Fruit fly (Drosophila melanogaster) whole organism, wandering third instar larva: ENCODE data around the gene cin.

Source experiments
- Abd-B ChIP-seq: fragments of >200 bp; optimal IDR thresholded peaks from 2 replicates; lab custom pipeline; 2017; ENCODE audit warnings: missing biosample characterization, missing genetic modification characterization
- CG32264 ChIP-seq: fragments of 200-800 bp; sonication (Bioruptor generic); optimal IDR thresholded peaks from 2 replicates; lab custom pipeline; 2016; ENCODE audit warnings: missing biosample characterization, missing genetic modification characterization
- CG9705 ChIP-seq: fragments of 200-800 bp; sonication (Bioruptor generic); optimal IDR thresholded peaks from 2 replicates; lab custom pipeline; 2018; ENCODE audit warnings: missing biosample characterization, mild to moderate bottlenecking, missing genetic modification characterization
- CrebA ChIP-seq: fragments of 200-800 bp; sonication (Bioruptor generic); optimal IDR thresholded peaks from 2 replicates; lab custom pipeline; 2016; ENCODE audit warnings: missing biosample characterization, mild to moderate bottlenecking, missing genetic modification characterization, borderline replicate concordance
- Dfd ChIP-seq: fragments of >200 bp; optimal IDR thresholded peaks from 2 replicates; lab custom pipeline; 2017; ENCODE audit warnings: missing biosample characterization, missing genetic modification characterization
- Dif ChIP-seq: fragments of 200-275, 200-300 bp; sonication (Bioruptor generic); optimal IDR thresholded peaks from 2 replicates; lab custom pipeline; 2018; ENCODE audit warnings: missing biosample characterization, missing genetic modification characterization; ENCODE audit not compliant: partially characterized antibody
- GATAd ChIP-seq: sonication (Bioruptor generic); optimal IDR thresholded peaks from 2 replicates; lab custom pipeline; 2016; ENCODE audit warnings: missing biosample characterization, missing genetic modification characterization
- HLH106 ChIP-seq: fragments of 200-800 bp; optimal IDR thresholded peaks from 3 replicates; lab custom pipeline; 2019; ENCODE audit warnings: missing biosample characterization, mild to moderate bottlenecking, missing genetic modification characterization, moderate library complexity
- Hnf4 ChIP-seq: fragments of 200-800 bp; sonication (Bioruptor generic); optimal IDR thresholded peaks from 2 replicates; lab custom pipeline; 2016; ENCODE audit warnings: missing biosample characterization, mild to moderate bottlenecking, missing genetic modification characterization
- Hr78 ChIP-seq: fragments of >200 bp; optimal IDR thresholded peaks from 2 replicates; lab custom pipeline; 2017; ENCODE audit warnings: missing biosample characterization, missing genetic modification characterization
- Hr83 ChIP-seq: fragments of 200-300 bp; sonication (Bioruptor generic); optimal IDR thresholded peaks from 2 replicates; lab custom pipeline; 2016; ENCODE audit warnings: missing biosample characterization, mild to moderate bottlenecking, missing genetic modification characterization, moderate library complexity; ENCODE audit not compliant: poor library complexity, severe bottlenecking
- Jra ChIP-seq: sonication (Bioruptor generic); optimal IDR thresholded peaks from 2 replicates; lab custom pipeline; 2016; ENCODE audit warnings: missing biosample characterization, missing genetic modification characterization
- Mio ChIP-seq: sonication (Bioruptor generic); optimal IDR thresholded peaks from 2 replicates; lab custom pipeline; 2016; ENCODE audit warnings: missing biosample characterization, missing genetic modification characterization
- Myc ChIP-seq: fragments of >200 bp; optimal IDR thresholded peaks from 2 replicates; lab custom pipeline; 2017
- N ChIP-seq: fragments of >200 bp; optimal IDR thresholded peaks from 2 replicates; lab custom pipeline; 2018; ENCODE audit warnings: missing biosample characterization, missing external identifiers, missing genetic modification characterization
- OdsH ChIP-seq: fragments of 200-800 bp; sonication (Bioruptor generic); optimal IDR thresholded peaks from 2 replicates; lab custom pipeline; 2016; ENCODE audit warnings: missing biosample characterization, mild to moderate bottlenecking, missing genetic modification characterization
- Rel ChIP-seq, 2 experiments: fragments of 200-800 bp; sonication (Bioruptor generic) in 1 of 2; optimal IDR thresholded peaks; 2 replicates in 1 of 2; 3 replicates in 1 of 2; lab custom pipeline; 2016 to 2019; ENCODE audit warnings: mild to moderate bottlenecking in 2 of 2, missing biosample characterization in 2 of 2, missing genetic modification characterization in 2 of 2, moderate library complexity in 1 of 2
- Sp1 ChIP-seq: fragments of 200-800 bp; sonication (Bioruptor generic); optimal IDR thresholded peaks from 3 replicates; lab custom pipeline; 2019; ENCODE audit warnings: missing biosample characterization, mild to moderate bottlenecking, missing genetic modification characterization, moderate library complexity
- Vsx2 ChIP-seq: fragments of 200-300, 225-300 bp; sonication (Bioruptor generic); optimal IDR thresholded peaks from 2 replicates; lab custom pipeline; 2018; ENCODE audit warnings: missing biosample characterization, missing genetic modification characterization; ENCODE audit not compliant: partially characterized antibody
- br ChIP-seq: fragments of 200-800 bp; sonication (Bioruptor generic); optimal IDR thresholded peaks from 2 replicates; lab custom pipeline; 2016; ENCODE audit warnings: missing biosample characterization, missing genetic modification characterization
- brk ChIP-seq: fragments of 200-800 bp; sonication (Bioruptor generic); optimal IDR thresholded peaks from 2 replicates; lab custom pipeline; 2016; ENCODE audit warnings: missing biosample characterization, mild to moderate bottlenecking, missing genetic modification characterization
- dl ChIP-seq, 2 experiments: fragments of 175-275, 200-275 bp in 1 of 2; fragments of 200-275 bp in 1 of 2; sonication (Bioruptor generic); optimal IDR thresholded peaks; lab custom pipeline; 2018; ENCODE audit warnings: mild to moderate bottlenecking in 2 of 2, missing biosample characterization in 2 of 2, missing genetic modification characterization in 2 of 2, moderate library complexity in 2 of 2; ENCODE audit not compliant: partially characterized antibody in 2 of 2, insufficient read depth in 1 of 2
- dmrt93B ChIP-seq: fragments of 200-800 bp; sonication (Bioruptor generic); optimal IDR thresholded peaks from 2 replicates; lab custom pipeline; 2018; ENCODE audit warnings: missing biosample characterization, mild to moderate bottlenecking, missing genetic modification characterization
- dsf ChIP-seq: sonication (Bioruptor generic); optimal IDR thresholded peaks from 2 replicates; lab custom pipeline; 2016; ENCODE audit warnings: missing biosample characterization, missing genetic modification characterization, borderline replicate concordance
- ey ChIP-seq: fragments of 200-800 bp; sonication (Bioruptor generic); optimal IDR thresholded peaks from 2 replicates; lab custom pipeline; 2016; ENCODE audit warnings: missing biosample characterization, missing genetic modification characterization
- foxo ChIP-seq, 2 experiments: fragments of 200-800 bp; sonication (Bioruptor generic); optimal IDR thresholded peaks; 2 replicates in 1 of 2; 3 replicates in 1 of 2; lab custom pipeline; 2016 to 2017; ENCODE audit warnings: missing biosample characterization in 2 of 2, missing genetic modification characterization in 2 of 2
- h ChIP-seq: fragments of 200-800 bp; sonication (Bioruptor generic); optimal IDR thresholded peaks from 3 replicates; lab custom pipeline; 2016; ENCODE audit warnings: missing biosample characterization, mild to moderate bottlenecking, missing genetic modification characterization
- jim ChIP-seq: fragments of 175-275, 200-325 bp; sonication (Bioruptor generic); optimal IDR thresholded peaks from 2 replicates; lab custom pipeline; 2016; ENCODE audit warnings: missing biosample characterization, mild to moderate bottlenecking, missing genetic modification characterization
- lola ChIP-seq: fragments of >200 bp; optimal IDR thresholded peaks from 2 replicates; lab custom pipeline; 2017; ENCODE audit warnings: missing biosample characterization, missing genetic modification characterization
- pan ChIP-seq: fragments of >200 bp; optimal IDR thresholded peaks from 2 replicates; lab custom pipeline; 2017
- psq ChIP-seq: fragments of 200-800 bp; sonication (Bioruptor generic); optimal IDR thresholded peaks from 3 replicates; lab custom pipeline; 2017; ENCODE audit warnings: missing biosample characterization, mild to moderate bottlenecking, missing genetic modification characterization, moderate library complexity
- rgr ChIP-seq: fragments of 200-800 bp; sonication (Bioruptor generic); optimal IDR thresholded peaks from 3 replicates; lab custom pipeline; 2016; ENCODE audit warnings: missing biosample characterization, mild to moderate bottlenecking, missing genetic modification characterization
- sage ChIP-seq: fragments of 200-800 bp; sonication (Bioruptor generic); optimal IDR thresholded peaks from 2 replicates; lab custom pipeline; 2016; ENCODE audit warnings: missing biosample characterization, mild to moderate bottlenecking, missing genetic modification characterization
- sv ChIP-seq: fragments of 200-800 bp; sonication (Bioruptor generic); optimal IDR thresholded peaks from 3 replicates; lab custom pipeline; 2016; ENCODE audit warnings: missing biosample characterization, missing genetic modification characterization
- tai ChIP-seq: sonication (Bioruptor generic); optimal IDR thresholded peaks from 2 replicates; lab custom pipeline; 2016; ENCODE audit warnings: missing biosample characterization, missing genetic modification characterization
- usp ChIP-seq: fragments of >200 bp; optimal IDR thresholded peaks from 2 replicates; lab custom pipeline; 2017; ENCODE audit warnings: missing biosample characterization, missing genetic modification characterization
- woc ChIP-seq: sonication (Bioruptor generic); optimal IDR thresholded peaks from 2 replicates; lab custom pipeline; 2016; ENCODE audit warnings: missing biosample characterization, mild to moderate bottlenecking, missing genetic modification characterization

cin gene

dm6 chrX:247329-247728 lies 8.1 kb upstream of the cin start:
- TF ChIP-seq dsf (no peak), woc (no peak), pan (no peak), br (GFP tag; lab: Kevin White, UChicago) (no peak), rgr (GFP tag; lab: Kevin White, UChicago) (no peak), N (no peak), ey (GFP tag; lab: Kevin White, UChicago) (no peak), Jra (GFP tag; lab: Kevin White, UChicago) (no peak), CG9705 (GFP tag; lab: Kevin White, UChicago) (no peak), h (GFP tag; lab: Kevin White, UChicago) (no peak), Sp1 (GFP tag; lab: Kevin White, UChicago) (no peak), Dfd (GFP tag; lab: Kevin White, UChicago) (no peak), CrebA (GFP tag; lab: Kevin White, UChicago) (no peak)

- TF ChIP-seq sage (GFP tag; lab: Kevin White, UChicago) (no peak), brk (GFP tag; lab: Kevin White, UChicago) (no peak), OdsH (GFP tag; lab: Kevin White, UChicago) (no peak), psq (GFP tag; lab: Kevin White, UChicago) (no peak), CrebA (GFP tag; lab: Kevin White, UChicago) (no peak), CG32264 (no peak), foxo (GFP tag; optimal IDR thresholded peaks at IDR 0.05; lab: Kevin White, UChicago) (no peak), tai (GFP tag; lab: Kevin White, UChicago) (no peak), woc (no peak), Jra (GFP tag; lab: Kevin White, UChicago) (no peak), usp (GFP tag; lab: Kevin White, UChicago) (no peak), dl (GFP tag; optimal IDR thresholded peaks at IDR 0.05; lab: Kevin White, UChicago; ENCODE audit: insufficient read depth in 1 of 2, partially characterized antibody in 2 of 2) (no peak), ey (GFP tag; lab: Kevin White, UChicago) (no peak), sv (GFP tag; lab: Kevin White, UChicago) (no peak), Hr83 (no peak), pan (no peak), Rel (GFP tag; optimal IDR thresholded peaks at IDR 0.05; lab: Kevin White, UChicago) (no peak), Rel (tag; optimal IDR thresholded peaks at IDR 0.05; lab: Kevin White, UChicago) (no peak)
Observed at dm6 chrX:254690-255089, 784 bp upstream of the cin start, which contains the start of gene CG42376. Gene CG42376 (plus strand): TSS chrX:254876.

DNA sequence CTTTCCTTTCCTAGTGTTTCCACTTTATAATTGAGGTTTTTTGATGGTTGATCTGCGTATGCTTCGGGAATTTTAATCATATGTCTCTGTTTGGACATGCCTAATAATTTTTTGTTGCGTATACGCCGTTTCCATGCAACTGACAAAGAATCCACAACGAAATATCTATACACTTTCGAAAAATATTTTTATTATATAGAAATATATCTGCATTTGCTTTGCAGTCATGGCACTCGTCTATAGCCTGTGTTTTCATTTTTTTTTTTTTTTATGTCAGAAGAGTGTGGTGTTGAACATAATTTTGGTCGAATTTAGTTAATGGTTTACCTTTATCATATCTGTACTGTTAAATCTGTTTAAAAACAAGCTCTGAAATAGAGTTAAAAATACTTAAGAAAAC lies 7.4 kb downstream of the cin start:
- no peak for TF ChIP-seq Hr83
- TF ChIP-seq Myc (lab: Kevin White, UChicago) = no peak
- peak; percentile 40 for TF ChIP-seq h (GFP tag; lab: Kevin White, UChicago)
- no peak for TF ChIP-seq N
- peak; percentile 7 for TF ChIP-seq OdsH (GFP tag; lab: Kevin White, UChicago)
- peak; percentile 11 for TF ChIP-seq HLH106
- no peak for TF ChIP-seq pan
- no peak for TF ChIP-seq CrebA (GFP tag; lab: Kevin White, UChicago)
- peak in 1 of 2 experiments; percentile 38 for TF ChIP-seq foxo (GFP tag; optimal IDR thresholded peaks at IDR 0.05; lab: Kevin White, UChicago)
- peak; percentile 7 for TF ChIP-seq Sp1 (GFP tag; lab: Kevin White, UChicago)
- no peak for TF ChIP-seq Rel (GFP tag; optimal IDR thresholded peaks at IDR 0.05; lab: Kevin White, UChicago)
- TF ChIP-seq Rel (tag; optimal IDR thresholded peaks at IDR 0.05; lab: Kevin White, UChicago) = no peak
- no peak for TF ChIP-seq Dif
- no peak for TF ChIP-seq rgr (GFP tag; lab: Kevin White, UChicago)
- TF ChIP-seq woc = peak; percentile 2
- TF ChIP-seq jim (GFP tag; lab: Kevin White, UChicago) = no peak
- no peak for TF ChIP-seq CG9705 (GFP tag; lab: Kevin White, UChicago)
- TF ChIP-seq tai (GFP tag; lab: Kevin White, UChicago) = no peak
- TF ChIP-seq Hnf4 (GFP tag; lab: Kevin White, UChicago) = no peak
- no peak for TF ChIP-seq Dfd (GFP tag; lab: Kevin White, UChicago)
- no peak for TF ChIP-seq sage (GFP tag; lab: Kevin White, UChicago)

- TF ChIP-seq dsf (no peak), rgr (GFP tag; lab: Kevin White, UChicago) (peak; percentile 65), ey (GFP tag; lab: Kevin White, UChicago) (peak; percentile 43), tai (GFP tag; lab: Kevin White, UChicago) (no peak), pan (no peak), Abd-B (GFP tag; lab: Kevin White, UChicago) (no peak), CrebA (GFP tag; lab: Kevin White, UChicago) (no peak), jim (GFP tag; lab: Kevin White, UChicago) (no peak), h (GFP tag; lab: Kevin White, UChicago) (peak; percentile 57), lola (GFP tag; lab: Kevin White, UChicago) (no peak), GATAd (GFP tag; lab: Kevin White, UChicago) (no peak), Jra (GFP tag; lab: Kevin White, UChicago) (peak; percentile 25), foxo (GFP tag; optimal IDR thresholded peaks at IDR 0.05; lab: Kevin White, UChicago) (peak in 1 of 2 experiments; percentile 48), dl (GFP tag; optimal IDR thresholded peaks at IDR 0.05; lab: Kevin White, UChicago; ENCODE audit: insufficient read depth in 1 of 2, partially characterized antibody in 2 of 2) (no peak), brk (GFP tag; lab: Kevin White, UChicago) (peak; percentile 11), Sp1 (GFP tag; lab: Kevin White, UChicago) (peak; percentile 3), Dif (peak; percentile 20), CG9705 (GFP tag; lab: Kevin White, UChicago) (no peak), Hr78 (GFP tag; lab: Kevin White, UChicago) (no peak), Vsx2 (GFP tag; lab: Kevin White, UChicago) (peak; percentile 30), Hnf4 (GFP tag; lab: Kevin White, UChicago) (peak; percentile 66), br (GFP tag; lab: Kevin White, UChicago) (peak; percentile 21), Mio (GFP tag; lab: Kevin White, UChicago) (no peak), CG32264 (no peak), N (no peak), dmrt93B (no peak), Dfd (GFP tag; lab: Kevin White, UChicago) (no peak)
Observed at dm6 chrX:263728-264344, 8.4 kb downstream of the cin start, which contains the start of gene CG13377. Gene CG13377 (minus strand): TSS chrX:263999.
